Fruit fly (Drosophila melanogaster): ENCODE results near the gene CG14422.

The CG14422 gene

dm6 chrX:2977857-2978473 lies 34.8 kb downstream of the CG14422 start (continued):
- TF ChIP-seq Adf1 (GFP tag; IDR thresholded peaks at IDR 0.05) (no peak), H15 (GFP tag; IDR thresholded peaks at IDR 0.05) (no peak), unc-4 (GFP tag; IDR thresholded peaks at IDR 0.05; ENCODE audit: partially characterized antibody) (no peak), CG12155 (GFP tag; optimal IDR thresholded peaks at IDR 0.05) (no peak), eve (GFP tag; optimal IDR thresholded peaks at IDR 0.05) (peak in 1 of 2 experiments; percentile 27), MTF-1 (GFP tag; optimal IDR thresholded peaks at IDR 0.05; ENCODE audit: borderline replicate concordance) (no peak), Blimp-1 (GFP tag; optimal IDR thresholded peaks at IDR 0.05) (peak; percentile 46), Pdp1 (GFP tag; optimal IDR thresholded peaks at IDR 0.05) (peak in 1 of 2 experiments; percentile 11), az2 (GFP tag; optimal IDR thresholded peaks at IDR 0.05) (peak; percentile 41), Doc2 (GFP tag; IDR thresholded peaks at IDR 0.05) (no peak), CG12769 (tag; optimal IDR thresholded peaks at IDR 0.05) (no peak), CG9817 (tag; optimal IDR thresholded peaks at IDR 0.05) (no peak), sc (optimal IDR thresholded peaks at IDR 0.05) (no peak), sc (GFP tag; optimal IDR thresholded peaks at IDR 0.05) (no peak)

- peak; percentile 41 for TF ChIP-seq gem (tag; optimal IDR thresholded peaks at IDR 0.05)
- TF ChIP-seq bsh (GFP tag; optimal IDR thresholded peaks at IDR 0.05): peak in 1 of 2 experiments; percentile 49
- peak; percentile 14 for TF ChIP-seq sqz (GFP tag; optimal IDR thresholded peaks at IDR 0.05)
- no peak for TF ChIP-seq CG11398 (GFP tag; optimal IDR thresholded peaks at IDR 0.05)
- TF ChIP-seq CG15696 (tag; optimal IDR thresholded peaks at IDR 0.05): no peak
- TF ChIP-seq CG13424 (tag; optimal IDR thresholded peaks at IDR 0.05): peak; percentile 3
- no peak for TF ChIP-seq CG7928 (GFP tag; optimal IDR thresholded peaks at IDR 0.05)
- TF ChIP-seq PHDP (tag; optimal IDR thresholded peaks at IDR 0.05): no peak
- no peak for TF ChIP-seq zen2 (GFP tag; IDR thresholded peaks at IDR 0.05; ENCODE audit: partially characterized antibody)
- peak; percentile 2 for TF ChIP-seq CG2678 (tag; optimal IDR thresholded peaks at IDR 0.05)
- TF ChIP-seq fd96Cb (tag; optimal IDR thresholded peaks at IDR 0.05): peak; percentile 4
- peak in 1 of 3 experiments; percentile 32 for TF ChIP-seq lola (GFP tag; optimal IDR thresholded peaks at IDR 0.05)
- no peak for TF ChIP-seq pb (GFP tag; optimal IDR thresholded peaks at IDR 0.05)
- peak; percentile 5 for TF ChIP-seq CG14710 (tag; optimal IDR thresholded peaks at IDR 0.05)
- TF ChIP-seq dmrt11E (tag; optimal IDR thresholded peaks at IDR 0.05): peak; percentile 27
- no peak for TF ChIP-seq Sin3A (optimal IDR thresholded peaks at IDR 0.05)
- no peak for TF ChIP-seq luna (GFP tag; optimal IDR thresholded peaks at IDR 0.05)
- TF ChIP-seq CG15601 (tag; optimal IDR thresholded peaks at IDR 0.05): peak; percentile 18
- TF ChIP-seq CG10565 (GFP tag; optimal IDR thresholded peaks at IDR 0.05): no peak
- 0 out of 2 replicates have a peak, but pooled peaks have one; percentile 24 for TF ChIP-seq CG31441 (GFP tag; IDR thresholded peaks at IDR 0.05)
- TF ChIP-seq croc (GFP tag; conservative IDR thresholded peaks at IDR 0.05): peak; percentile 17; the same call in 1 of the 3 replicates
- TF ChIP-seq unc-4 (GFP tag; IDR thresholded peaks at IDR 0.05; ENCODE audit: partially characterized antibody): no peak
- TF ChIP-seq Hmx (GFP tag; optimal IDR thresholded peaks at IDR 0.05): no peak
- peak; percentile 24 for TF ChIP-seq Ssrp (tag; optimal IDR thresholded peaks at IDR 0.05)
- TF ChIP-seq CG10979 (tag; optimal IDR thresholded peaks at IDR 0.05): peak; percentile 49
- no peak for TF ChIP-seq eve (GFP tag; optimal IDR thresholded peaks at IDR 0.05)
- peak; percentile 97 for TF ChIP-seq D19A (tag; optimal IDR thresholded peaks at IDR 0.05)
- no peak for TF ChIP-seq Six4 (GFP tag; optimal IDR thresholded peaks at IDR 0.05)
- peak; percentile 2 for TF ChIP-seq CG17829 (tag; optimal IDR thresholded peaks at IDR 0.05)
- peak; percentile 26 for TF ChIP-seq nmo (GFP tag; optimal IDR thresholded peaks at IDR 0.05)
- no peak for TF ChIP-seq CG16779 (GFP tag; IDR thresholded peaks at IDR 0.05)
- TF ChIP-seq phol (tag; optimal IDR thresholded peaks at IDR 0.05): peak; percentile 35
- peak; percentile 37 for TF ChIP-seq Blimp-1 (GFP tag; optimal IDR thresholded peaks at IDR 0.05)
- no peak for TF ChIP-seq cg (GFP tag; optimal IDR thresholded peaks at IDR 0.05)
- TF ChIP-seq CG2712 (tag; optimal IDR thresholded peaks at IDR 0.05): peak; percentile 29
- TF ChIP-seq CG18262 (tag; optimal IDR thresholded peaks at IDR 0.05): peak; percentile 55
Observed at dm6 chrX:2980290-2980689, 37.1 kb downstream of the CG14422 start.

Data from whole organism, embryonic.